Worm (Caenorhabditis elegans): ENCODE measurements around the gene T20B12.4.

T20B12.4 gene

DNA sequence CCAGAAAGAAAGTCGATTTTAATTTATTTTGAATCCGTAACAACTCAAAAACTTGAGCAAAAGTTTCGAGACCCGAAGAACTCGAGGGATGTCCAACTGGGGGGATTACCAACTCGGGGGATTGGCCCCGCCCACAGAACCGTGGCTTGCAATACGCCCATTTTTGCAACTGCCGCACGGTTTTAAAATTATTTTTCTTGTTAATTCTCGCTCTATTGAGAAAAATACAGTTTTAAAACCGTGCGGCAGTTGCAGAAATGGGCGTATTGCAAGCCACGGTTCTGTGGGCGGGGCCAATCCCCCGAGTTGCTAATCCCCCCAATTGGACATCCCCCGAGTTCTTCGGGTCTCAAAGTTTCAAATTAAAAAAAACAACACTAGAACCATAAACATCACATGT is 19.0 kb downstream of the T20B12.4 start:
- peak; percentile 37 for TF ChIP-seq tbp1 (GFP tag; optimal IDR thresholded peaks at IDR 0.05)
- TF ChIP-seq mcd-1 (GFP tag; IDR thresholded peaks at IDR 0.05) = peak; percentile 64
- 0 out of 2 replicates have a peak, but pooled peaks have one; percentile 23 for TF ChIP-seq ceh-100 (GFP tag; IDR thresholded peaks at IDR 0.05)

DNA sequence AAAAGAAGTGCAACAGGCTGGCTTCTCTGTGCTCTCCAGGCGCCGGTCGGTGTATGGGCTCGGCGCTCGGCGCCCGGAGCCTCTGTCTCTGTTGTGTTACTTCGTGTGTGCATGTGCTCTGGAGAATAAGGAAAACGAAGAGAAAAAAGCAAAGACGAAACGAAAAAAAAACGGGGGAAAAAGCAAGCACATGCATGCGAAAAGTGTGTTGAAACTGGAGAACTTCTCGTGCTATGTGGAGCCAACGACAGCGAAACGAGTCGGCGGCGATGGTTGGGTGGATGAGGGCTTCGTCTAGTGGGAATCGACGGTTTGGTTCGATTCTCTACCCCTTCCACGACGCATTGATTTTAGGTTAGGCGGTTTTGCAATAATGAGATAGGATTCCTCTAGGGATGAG is 19.8 kb downstream of the T20B12.4 start:
- TF ChIP-seq attf-5 (GFP tag; optimal IDR thresholded peaks at IDR 0.05) (peak; percentile 48), F57A8.1 (GFP tag; optimal IDR thresholded peaks at IDR 0.05) (no peak), zim-3 (tag; optimal IDR thresholded peaks at IDR 0.05) (peak; percentile 29), attf-6 (GFP tag; IDR thresholded peaks at IDR 0.05) (no peak), egl-44 (GFP tag; IDR thresholded peaks at IDR 0.05) (no peak), lir-1 (GFP tag; conservative IDR thresholded peaks at IDR 0.05) (no peak), ceh-27 (GFP tag; optimal IDR thresholded peaks at IDR 0.05) (no peak), F22D6.2 (tag; optimal IDR thresholded peaks at IDR 0.05) (peak; percentile 44), tbp1 (GFP tag; optimal IDR thresholded peaks at IDR 0.05) (peak; percentile 100), repo-1 (tag; optimal IDR thresholded peaks at IDR 0.05) (peak; percentile 86), ama-1 (optimal IDR thresholded peaks at IDR 0.05) (no peak), ama-1 (GFP tag; optimal IDR thresholded peaks at IDR 0.05) (no peak), madf-6 (GFP tag; IDR thresholded peaks at IDR 0.05) (0 out of 2 replicates have a peak, but pooled peaks have one; percentile 14), C06A6.2 (GFP tag; conservative IDR thresholded peaks at IDR 0.05) (no peak; the same call in 1 of the 2 replicates), hmg-1.2 (GFP tag; IDR thresholded peaks at IDR 0.05) (peak; percentile 59), sdz-38 (tag; optimal IDR thresholded peaks at IDR 0.05) (no peak), unc-130 (GFP tag; optimal IDR thresholded peaks at IDR 0.05) (no peak), Y95B8A.8 (GFP tag; IDR thresholded peaks at IDR 0.05) (no peak), K12H6.12 (tag; optimal IDR thresholded peaks at IDR 0.05) (peak; percentile 35), nfya-2 (GFP tag; IDR thresholded peaks at IDR 0.05) (no peak), nhr-27 (tag; optimal IDR thresholded peaks at IDR 0.05) (no peak), ekl-4 (GFP tag; IDR thresholded peaks at IDR 0.05) (peak; percentile 33; the same call in 1 of the 2 replicates), Y53F4B.3 (GFP tag; IDR thresholded peaks at IDR 0.05) (no peak), lsl-1 (GFP tag; optimal IDR thresholded peaks at IDR 0.05) (no peak), mes-4 (tag; optimal IDR thresholded peaks at IDR 0.05) (no peak), mcd-1 (GFP tag; IDR thresholded peaks at IDR 0.05) (no peak), F37B4.10 (GFP tag; IDR thresholded peaks at IDR 0.05) (no peak), ztf-18 (tag; optimal IDR thresholded peaks at IDR 0.05) (peak; percentile 50), B0261.1 (tag; optimal IDR thresholded peaks at IDR 0.05) (peak; percentile 67), die-1 (tag; optimal IDR thresholded peaks at IDR 0.05) (peak; percentile 35), hrde-1 (tag; optimal IDR thresholded peaks at IDR 0.05; ENCODE audit: borderline replicate concordance) (no peak), bed-1 (GFP tag; IDR thresholded peaks at IDR 0.05) (no peak), cebp-1 (GFP tag; IDR thresholded peaks at IDR 0.05) (no peak), cebp-1 (tag; optimal IDR thresholded peaks at IDR 0.05) (peak; percentile 81), lin-35 (GFP tag; optimal IDR thresholded peaks at IDR 0.05) (peak in 1 of 3 experiments; percentile 51), egrh-3 (GFP tag; IDR thresholded peaks at IDR 0.05) (peak; percentile 8; the same call in 1 of the 2 replicates), lag-1 (GFP tag; IDR thresholded peaks at IDR 0.05) (no peak), pha-4 (tag; optimal IDR thresholded peaks at IDR 0.05) (no peak), zfh-2 (GFP tag; conservative IDR thresholded peaks at IDR 0.05) (peak; percentile 95), sptf-2 (GFP tag; optimal IDR thresholded peaks at IDR 0.05) (no peak), rcor-1 (GFP tag; IDR thresholded peaks at IDR 0.05) (no peak), akir-1 (GFP tag; optimal IDR thresholded peaks at IDR 0.05) (no peak), Y79H2A.3 (GFP tag; conservative IDR thresholded peaks at IDR 0.05) (no peak), ccch-3 (GFP tag; optimal IDR thresholded peaks at IDR 0.05) (no peak), nhr-120 (GFP tag; IDR thresholded peaks at IDR 0.05) (no peak), ztf-22 (GFP tag; optimal IDR thresholded peaks at IDR 0.05) (no peak), atf-7 (tag; optimal IDR thresholded peaks at IDR 0.05) (peak; percentile 39)

All from whole organism, young adult.